Fruit fly (Drosophila melanogaster) whole organism, embryonic: Measurements from ENCODE around the gene Snr1.
A peak's percentile ranks its signal among the peaks of the same experiment; 100 is the strongest.

Experiments
- Awh ChIP-seq: fragments of 200-800 bp; sonication (Bioruptor generic); IDR thresholded peaks from 2 replicates; pipeline ENCODE4, ENCODE4 v1.3.6; 2022; ENCODE audit warnings: missing biosample characterization, missing genetic modification characterization
- CG12219 ChIP-seq: fragments of 200-800 bp; sonication (Bioruptor generic); optimal IDR thresholded peaks from 3 replicates; lab custom pipeline; 2018; ENCODE audit warnings: missing biosample characterization, mild to moderate bottlenecking, missing genetic modification characterization
- CG1233 ChIP-seq: fragments of 200-800 bp; sonication (Bioruptor generic); optimal IDR thresholded peaks from 4 replicates; lab custom pipeline; 2018; ENCODE audit warnings: missing biosample characterization, mild to moderate bottlenecking, missing genetic modification characterization
- CG12391 ChIP-seq: fragments of 200-800 bp; sonication (Bioruptor generic); optimal IDR thresholded peaks from 3 replicates; lab custom pipeline; 2018; ENCODE audit warnings: missing biosample characterization, mild to moderate bottlenecking, missing genetic modification characterization, moderate library complexity
- CG14014 ChIP-seq: fragments of 200-800 bp; sonication (Bioruptor generic); IDR thresholded peaks from 2 replicates; pipeline ENCODE4 v1.3.6; 2022; ENCODE audit warnings: missing biosample characterization, missing genetic modification characterization
- CG15479 ChIP-seq: fragments of 200-800 bp; sonication (Bioruptor generic); optimal IDR thresholded peaks from 3 replicates; lab custom pipeline; 2019; ENCODE audit warnings: missing biosample characterization, mild to moderate bottlenecking, missing genetic modification characterization, moderate library complexity
- CG1602 ChIP-seq: fragments of 200-800 bp; sonication (Bioruptor generic); optimal IDR thresholded peaks from 3 replicates; lab custom pipeline; 2016; ENCODE audit warnings: missing biosample characterization, missing genetic modification characterization
- CG16779 ChIP-seq: fragments of 200-800 bp; sonication (Bioruptor generic); IDR thresholded peaks from 2 replicates; pipeline ENCODE4 v1.3.6; 2022; ENCODE audit warnings: missing biosample characterization, missing genetic modification characterization
- CG17359 ChIP-seq: fragments of 200-800 bp; sonication (Bioruptor generic); optimal IDR thresholded peaks from 3 replicates; lab custom pipeline; 2018; ENCODE audit warnings: missing biosample characterization, mild to moderate bottlenecking, missing genetic modification characterization, moderate library complexity
- CG17612 ChIP-seq: fragments of 200-800 bp; sonication (Bioruptor generic); IDR thresholded peaks from 2 replicates; pipeline ENCODE4 v1.3.6; 2022; ENCODE audit warnings: missing biosample characterization, missing genetic modification characterization
- CG2199 ChIP-seq: fragments of 200-800 bp; sonication (Bioruptor generic); IDR thresholded peaks from 3 replicates; pipeline ENCODE4 v1.3.6; 2022; ENCODE audit warnings: missing biosample characterization, missing genetic modification characterization
- CG33213 ChIP-seq: fragments of 200-800 bp; sonication (Bioruptor generic); optimal IDR thresholded peaks from 3 replicates; lab custom pipeline; 2016; ENCODE audit warnings: missing biosample characterization, missing genetic modification characterization
- CG42726 ChIP-seq: fragments of 200-800 bp; sonication (Bioruptor generic); IDR thresholded peaks from 2 replicates; pipeline ENCODE4 v1.3.6; 2022; ENCODE audit warnings: missing biosample characterization, missing genetic modification characterization; ENCODE audit not compliant: partially characterized antibody
- CG4282 ChIP-seq: fragments of 200-800 bp; sonication (Bioruptor generic); optimal IDR thresholded peaks from 2 replicates; lab custom pipeline; 2016; ENCODE audit warnings: missing biosample characterization, missing genetic modification characterization
- CG4424 ChIP-seq: fragments of 200-800 bp; sonication (Bioruptor generic); optimal IDR thresholded peaks from 3 replicates; lab custom pipeline; 2016; ENCODE audit warnings: missing biosample characterization, missing genetic modification characterization
- CG4707 ChIP-seq: fragments of 200-800 bp; sonication (Bioruptor generic); optimal IDR thresholded peaks from 2 replicates; lab custom pipeline; 2018; ENCODE audit warnings: missing biosample characterization, mild to moderate bottlenecking, missing genetic modification characterization, moderate library complexity
- CG4854 ChIP-seq: fragments of 200-800 bp; sonication (Bioruptor generic); optimal IDR thresholded peaks from 2 replicates; lab custom pipeline; 2016; ENCODE audit warnings: missing biosample characterization, missing genetic modification characterization, inconsistent platforms
- CG6654 ChIP-seq: fragments of 200-800 bp; sonication (Bioruptor generic); optimal IDR thresholded peaks from 2 replicates; lab custom pipeline; 2017; ENCODE audit warnings: missing biosample characterization, mild to moderate bottlenecking, missing genetic modification characterization
- CG7271 ChIP-seq: fragments of 200-800 bp; sonication (Bioruptor generic); optimal IDR thresholded peaks from 2 replicates; lab custom pipeline; 2018; ENCODE audit warnings: missing biosample characterization, mild to moderate bottlenecking, missing genetic modification characterization, moderate library complexity
- CG7987 ChIP-seq: fragments of 200-800 bp; sonication (Bioruptor generic); optimal IDR thresholded peaks from 2 replicates; lab custom pipeline; 2018; ENCODE audit warnings: missing biosample characterization, mild to moderate bottlenecking, missing genetic modification characterization, moderate library complexity
- CG9876 ChIP-seq: fragments of 200-800 bp; sonication (Bioruptor generic); optimal IDR thresholded peaks from 2 replicates; lab custom pipeline; 2016; ENCODE audit warnings: missing biosample characterization, missing genetic modification characterization
- CHES-1-like ChIP-seq: fragments of 200-800 bp; sonication (Bioruptor generic); optimal IDR thresholded peaks from 2 replicates; lab custom pipeline; 2016; ENCODE audit warnings: missing biosample characterization, missing genetic modification characterization
- Deaf1 ChIP-seq: fragments of 200-800 bp; optimal IDR thresholded peaks from 3 replicates; lab custom pipeline; 2019; ENCODE audit warnings: missing biosample characterization, mild to moderate bottlenecking, missing genetic modification characterization, moderate library complexity
- ERR ChIP-seq: fragments of 200-800 bp; sonication (Bioruptor generic); optimal IDR thresholded peaks from 2 replicates; lab custom pipeline; 2016; ENCODE audit warnings: missing biosample characterization, missing genetic modification characterization
- Fer3 ChIP-seq: fragments of 200-800 bp; sonication (Bioruptor generic); optimal IDR thresholded peaks from 2 replicates; lab custom pipeline; 2018; ENCODE audit warnings: missing biosample characterization, mild to moderate bottlenecking, missing genetic modification characterization, moderate library complexity
- Gug ChIP-seq: fragments of 200-800 bp; sonication (Bioruptor generic); IDR thresholded peaks from 4 replicates; pipeline ENCODE4 v1.3.6; 2022; ENCODE audit warnings: missing biosample characterization, missing genetic modification characterization
- H15 ChIP-seq: fragments of 200-800 bp; sonication (Bioruptor generic); IDR thresholded peaks from 3 replicates; pipeline ENCODE4 v1.3.6; 2022; ENCODE audit warnings: missing biosample characterization, missing genetic modification characterization
- HLHmδ ChIP-seq: fragments of 200-800 bp; sonication (Bioruptor generic); optimal IDR thresholded peaks from 2 replicates; lab custom pipeline; 2018; ENCODE audit warnings: missing biosample characterization, mild to moderate bottlenecking, missing genetic modification characterization, moderate library complexity
- HmgD ChIP-seq: fragments of 200-800 bp; sonication (Bioruptor generic); optimal IDR thresholded peaks from 3 replicates; lab custom pipeline; 2016; ENCODE audit warnings: missing biosample characterization, missing genetic modification characterization
- Hr39 ChIP-seq: fragments of >200 bp; optimal IDR thresholded peaks from 2 replicates; lab custom pipeline; 2017
- Jarid2 ChIP-seq: fragments of 200-800 bp; sonication (Bioruptor generic); optimal IDR thresholded peaks from 3 replicates; lab custom pipeline; 2017; ENCODE audit warnings: mild to moderate bottlenecking, missing biosample characterization, missing genetic modification reagents, missing genetic modification characterization
- MESR4 ChIP-seq: fragments of 200-800 bp; sonication (Bioruptor generic); optimal IDR thresholded peaks from 2 replicates; lab custom pipeline; 2018; ENCODE audit warnings: missing biosample characterization, mild to moderate bottlenecking, missing genetic modification characterization, moderate library complexity
- Max ChIP-seq: fragments of 200-800 bp; sonication (Bioruptor generic); optimal IDR thresholded peaks from 2 replicates; lab custom pipeline; 2016; ENCODE audit warnings: missing biosample characterization, mild to moderate bottlenecking, missing genetic modification characterization
- NC2α ChIP-seq: fragments of 200-800 bp; sonication (Bioruptor generic); optimal IDR thresholded peaks from 2 replicates; lab custom pipeline; 2016; ENCODE audit warnings: missing biosample characterization, missing genetic modification characterization
- NK7.1 ChIP-seq: fragments of 200-800 bp; sonication (Bioruptor generic); optimal IDR thresholded peaks from 3 replicates; lab custom pipeline; 2016; ENCODE audit warnings: missing biosample characterization, missing genetic modification characterization
- Optix ChIP-seq: fragments of 200-800 bp; sonication (Bioruptor generic); IDR thresholded peaks from 3 replicates; pipeline ENCODE4 v1.3.6; 2022; ENCODE audit warnings: missing biosample characterization, missing genetic modification characterization
- PHDP ChIP-seq: fragments of 200-800 bp; sonication (Bioruptor generic); optimal IDR thresholded peaks from 3 replicates; lab custom pipeline; 2018; ENCODE audit warnings: missing biosample characterization, mild to moderate bottlenecking, missing genetic modification characterization, moderate library complexity
- Scr ChIP-seq: fragments of 200-800 bp; sonication (Bioruptor generic); IDR thresholded peaks from 2 replicates; pipeline ENCODE4 v1.3.6; 2022; ENCODE audit warnings: missing biosample characterization, missing genetic modification characterization; ENCODE audit not compliant: partially characterized antibody
- Sox102F ChIP-seq: fragments of 200-800 bp; sonication (Bioruptor generic); optimal IDR thresholded peaks from 2 replicates; lab custom pipeline; 2018; ENCODE audit warnings: missing biosample characterization, mild to moderate bottlenecking, missing genetic modification characterization, moderate library complexity
- TFAM ChIP-seq: fragments of 200-800 bp; sonication (Bioruptor generic); optimal IDR thresholded peaks from 2 replicates; lab custom pipeline; 2017; ENCODE audit warnings: missing biosample characterization, missing genetic modification characterization, inconsistent platforms
- Xbp1 ChIP-seq: fragments of 200-800 bp; sonication (Bioruptor generic); optimal IDR thresholded peaks from 3 replicates; lab custom pipeline; 2016; ENCODE audit warnings: missing biosample characterization, mild to moderate bottlenecking, missing genetic modification characterization
- ara ChIP-seq: fragments of 200-800 bp; sonication (Bioruptor generic); IDR thresholded peaks from 2 replicates; pipeline ENCODE4 v1.3.6; 2022; ENCODE audit warnings: missing biosample characterization, missing genetic modification characterization
- btn ChIP-seq: fragments of 200-800 bp; sonication (Bioruptor generic); optimal IDR thresholded peaks from 2 replicates; lab custom pipeline; 2016; ENCODE audit warnings: missing biosample characterization, missing genetic modification characterization
- eve ChIP-seq, 2 experiments: fragments of >200 bp; optimal IDR thresholded peaks; 2 replicates each; lab custom pipeline; 2017; ENCODE audit warnings: missing biosample characterization in 2 of 2, missing genetic modification characterization in 2 of 2
- gce ChIP-seq: fragments of 200-800 bp; sonication (Bioruptor generic); IDR thresholded peaks from 3 replicates; pipeline ENCODE4 v1.3.6; 2022; ENCODE audit warnings: missing biosample characterization, missing genetic modification characterization
- hb ChIP-seq: fragments of 200-800 bp; sonication (Bioruptor generic); IDR thresholded peaks from 3 replicates; pipeline ENCODE4 v1.3.6; 2022; ENCODE audit warnings: missing biosample characterization, missing genetic modification characterization; ENCODE audit not compliant: partially characterized antibody
- luna ChIP-seq: fragments of 200-800 bp; sonication (Bioruptor generic); optimal IDR thresholded peaks from 2 replicates; lab custom pipeline; 2016; ENCODE audit warnings: missing biosample characterization, missing genetic modification characterization
- mirr ChIP-seq: fragments of 200-800 bp; sonication (Bioruptor generic); optimal IDR thresholded peaks from 3 replicates; lab custom pipeline; 2018; ENCODE audit warnings: missing biosample characterization, mild to moderate bottlenecking, missing genetic modification characterization
- odd ChIP-seq: fragments of 200-800 bp; sonication (Bioruptor generic); optimal IDR thresholded peaks from 2 replicates; lab custom pipeline; 2017; ENCODE audit warnings: missing biosample characterization, mild to moderate bottlenecking, missing genetic modification characterization
- schlank ChIP-seq: fragments of 200-800 bp; sonication (Bioruptor generic); optimal IDR thresholded peaks from 2 replicates; lab custom pipeline; 2018; ENCODE audit warnings: missing biosample characterization, mild to moderate bottlenecking, missing genetic modification characterization
- tna ChIP-seq: fragments of 200-800 bp; sonication (Bioruptor generic); IDR thresholded peaks from 2 replicates; pipeline ENCODE4 v1.3.6; 2022; ENCODE audit warnings: missing biosample characterization, missing genetic modification characterization; ENCODE audit not compliant: partially characterized antibody
- toy ChIP-seq: fragments of 200-800 bp; sonication (Bioruptor generic); IDR thresholded peaks from 2 replicates; pipeline ENCODE4 v1.3.6; 2022; ENCODE audit warnings: missing biosample characterization, missing genetic modification characterization

The Snr1 gene

dm6 chr3R:5474551-5474950 is 3.8 kb downstream of the Snr1 start, which contains the start of the genes CG45100, HDAC3 and Hcs (continued):
- TF ChIP-seq CG16779 (GFP tag; lab: Robert Waterston, UW) (no peak), CG33213 (peak; percentile 61), CG9876 (peak; percentile 52), Scr (GFP tag; lab: Robert Waterston, UW) (peak; percentile 93), Fer3 (tag; lab: Kevin White, UChicago) (no peak), toy (GFP tag; lab: Robert Waterston, UW) (no peak), CG12219 (GFP tag; lab: Kevin White, UChicago) (no peak), eve (GFP tag; optimal IDR thresholded peaks at IDR 0.05; lab: Kevin White, UChicago) (peak in 1 of 2 experiments; percentile 1), CG1602 (GFP tag; lab: Kevin White, UChicago) (peak; percentile 2), CG4707 (no peak), mirr (GFP tag; lab: Kevin White, UChicago) (no peak), CG6654 (no peak), CG17612 (GFP tag; lab: Robert Waterston, UW) (no peak), Deaf1 (tag; lab: Kevin White, UChicago) (no peak), luna (GFP tag; lab: Kevin White, UChicago) (no peak), HLHmδ (GFP tag; lab: Kevin White, UChicago) (no peak), btn (no peak), Sox102F (no peak), ERR (GFP tag; lab: Kevin White, UChicago) (peak; percentile 11), CG17359 (tag; lab: Kevin White, UChicago) (no peak), PHDP (tag; lab: Kevin White, UChicago) (no peak), schlank (tag; lab: Kevin White, UChicago) (no peak), CG12391 (tag; lab: Kevin White, UChicago) (peak; percentile 58), CG14014 (GFP tag; lab: Robert Waterston, UW) (no peak), CHES-1-like (peak; percentile 77), Max (GFP tag; lab: Kevin White, UChicago) (peak; percentile 53), CG15479 (peak; percentile 29), gce (GFP tag; lab: Robert Waterston, UW) (no peak), MESR4 (GFP tag; lab: Kevin White, UChicago) (no peak), NK7.1 (peak; percentile 7), CG2199 (no peak), Hr39 (lab: Kevin White, UChicago) (no peak), tna (GFP tag; lab: Robert Waterston, UW) (peak; percentile 81), TFAM (GFP tag; lab: Kevin White, UChicago) (no peak), CG7987 (GFP tag; lab: Kevin White, UChicago) (no peak), Gug (GFP tag; lab: Robert Waterston, UW) (peak; percentile 66; the same call in 2 of the 4 replicates), CG1233 (no peak), H15 (GFP tag; lab: Robert Waterston, UW) (no peak), Awh (no peak), Jarid2 (GFP tag; lab: Kevin White, UChicago) (no peak), hb (GFP tag; lab: Robert Waterston, UW) (peak; percentile 87), Optix (GFP tag; lab: Robert Waterston, UW) (no peak), CG4424 (GFP tag; lab: Kevin White, UChicago) (peak; percentile 26), CG4282 (no peak), CG42726 (peak; percentile 50), odd (no peak), CG4854 (GFP tag; lab: Kevin White, UChicago) (no peak), NC2α (GFP tag; lab: Kevin White, UChicago) (no peak), CG7271 (tag; lab: Kevin White, UChicago) (no peak), Xbp1 (peak; percentile 61), ara (no peak), HmgD (GFP tag; lab: Kevin White, UChicago) (peak; percentile 24)
